Fruit fly (Drosophila melanogaster) S2 (cell line): ENCODE results near the gene aurB.

Experiments used
- CG8478 ChIP-seq: fragments of >200 bp; optimal IDR thresholded peaks from 2 replicates; lab custom pipeline; 2018
- CTCF ChIP-seq, 2 experiments: fragments of >200 bp; optimal IDR thresholded peaks; 2 replicates each; lab custom pipeline; 2018

dm6 chr2L:10837491-10837890, 20.4 kb downstream of the aurB start, which contains the start of gene Nos:
- TF ChIP-seq CG8478 (no peak), CTCF (optimal IDR thresholded peaks at IDR 0.05; lab: Kevin White, UChicago) (no peak)
